Worm (Caenorhabditis elegans) whole organism, early embryonic: ENCODE data around the gene mpst-3.

ENCODE experiments used
- B0310.2 ChIP-seq: sonication (generic microtip); optimal IDR thresholded peaks from 2 replicates; lab custom pipeline; 2016; ENCODE audit warnings: mild to moderate bottlenecking, missing genetic modification characterization, missing compliant biosample characterization
- F13C5.2 ChIP-seq: sonication (generic microtip); optimal IDR thresholded peaks from 2 replicates; lab custom pipeline; 2017; ENCODE audit warnings: mild to moderate bottlenecking, missing genetic modification characterization, inconsistent platforms, missing compliant biosample characterization
- ama-1 ChIP-seq: fragments of 150-350 bp; optimal IDR thresholded peaks from 2 replicates; lab custom pipeline; 2014
- ceh-13 ChIP-seq: fragments of 200-800 bp; sonication (Bioruptor generic); optimal IDR thresholded peaks from 2 replicates; lab custom pipeline; 2018; ENCODE audit warnings: mild to moderate bottlenecking, missing genetic modification characterization, missing compliant biosample characterization
- ceh-36 ChIP-seq: sonication (generic microtip); optimal IDR thresholded peaks from 2 replicates; lab custom pipeline; 2016; ENCODE audit warnings: missing genetic modification characterization, inconsistent platforms, missing compliant biosample characterization
- flt-1 ChIP-seq: fragments of 200-800 bp; sonication (Bioruptor generic); IDR thresholded peaks from 2 replicates; pipeline ENCODE4 v1.3.6; 2022; ENCODE audit warnings: missing genetic modification characterization, missing compliant biosample characterization
- hmg-4 ChIP-seq: fragments of 200-800 bp; sonication (Bioruptor generic); optimal IDR thresholded peaks from 2 replicates; lab custom pipeline; 2018; ENCODE audit warnings: mild to moderate bottlenecking, missing genetic modification characterization, missing compliant biosample characterization
- hnd-1 ChIP-seq: sonication (generic microtip); optimal IDR thresholded peaks from 2 replicates; lab custom pipeline; 2016; ENCODE audit warnings: missing genetic modification characterization, missing compliant biosample characterization
- pes-1 ChIP-seq: fragments of 200-800 bp; sonication (Bioruptor generic); IDR thresholded peaks from 2 replicates; pipeline ENCODE4 v1.3.6; 2022; ENCODE audit warnings: missing genetic modification reagents, missing genetic modification characterization, missing compliant biosample characterization
- scrt-1 ChIP-seq: fragments of 200-800 bp; sonication (Bioruptor generic); IDR thresholded peaks from 2 replicates; pipeline ENCODE4 v1.3.6; 2022; ENCODE audit warnings: missing genetic modification characterization, missing compliant biosample characterization
- sea-1 ChIP-seq: fragments of 200-800 bp; sonication (Bioruptor generic); conservative IDR thresholded peaks from 2 replicates; pipeline ENCODE4 v1.3.6; 2022; ENCODE audit warnings: missing genetic modification characterization, missing compliant biosample characterization
- tbx-11 ChIP-seq: fragments of 200-800 bp; sonication (Bioruptor generic); IDR thresholded peaks from 2 replicates; pipeline ENCODE4 v1.3.6; 2022; ENCODE audit warnings: missing genetic modification characterization, missing compliant biosample characterization
- tbx-37 ChIP-seq: fragments of 200-800 bp; sonication (Bioruptor generic); conservative IDR thresholded peaks from 2 replicates; pipeline ENCODE4 v1.3.6; 2022; ENCODE audit warnings: missing genetic modification reagents, missing genetic modification characterization, missing compliant biosample characterization
- tra-4 ChIP-seq: sonication (generic microtip); optimal IDR thresholded peaks from 2 replicates; lab custom pipeline; 2017; ENCODE audit warnings: missing genetic modification characterization, missing compliant biosample characterization

- no peak for TF ChIP-seq ama-1 (lab: Kevin White, UChicago)
- TF ChIP-seq tra-4 (tag; lab: Kevin White, UChicago), result no peak
- TF ChIP-seq flt-1, result no peak
- TF ChIP-seq scrt-1 (GFP tag; lab: Robert Waterston, UW), result no peak
- no peak for TF ChIP-seq ceh-36 (tag; lab: Kevin White, UChicago)
- no peak for TF ChIP-seq tbx-11 (GFP tag; lab: Robert Waterston, UW)
- TF ChIP-seq F13C5.2 (tag; lab: Kevin White, UChicago), result no peak
- TF ChIP-seq hmg-4 (GFP tag; lab: Kevin White, UChicago), result no peak
- TF ChIP-seq B0310.2, result no peak
- no peak for TF ChIP-seq hnd-1 (tag; lab: Kevin White, UChicago)
- TF ChIP-seq pes-1, result no peak
- TF ChIP-seq sea-1 (GFP tag; lab: Robert Waterston, UW), result no peak
- no peak for TF ChIP-seq ceh-13 (GFP tag; lab: Kevin White, UChicago)
- no peak for TF ChIP-seq tbx-37 (GFP tag; lab: Robert Waterston, UW)
Observed at ce11 chrV:14859380-14859779, 36.1 kb upstream of the mpst-3 start.
